Fruit fly (Drosophila melanogaster) whole organism, pupa: ENCODE results near the gene CG15546.

Source experiments
- CG10348 ChIP-seq: fragments of 200-800 bp; sonication (Bioruptor generic); IDR thresholded peaks from 2 replicates; pipeline ENCODE4 v1.3.6; 2022; ENCODE audit warnings: missing biosample characterization, missing genetic modification characterization
- CG34367 ChIP-seq: fragments of 200-800 bp; sonication (Bioruptor generic); optimal IDR thresholded peaks from 2 replicates; lab custom pipeline; 2018; ENCODE audit warnings: missing biosample characterization, mild to moderate bottlenecking, missing genetic modification characterization
- CG8301 ChIP-seq: fragments of 200-800 bp; sonication (Bioruptor generic); optimal IDR thresholded peaks from 2 replicates; lab custom pipeline; 2018; ENCODE audit warnings: missing biosample characterization, mild to moderate bottlenecking, missing genetic modification characterization
- D1 ChIP-seq: fragments of 200-800 bp; sonication (Bioruptor generic); optimal IDR thresholded peaks from 2 replicates; lab custom pipeline; 2018; ENCODE audit warnings: missing biosample characterization, mild to moderate bottlenecking, missing genetic modification characterization, moderate library complexity
- EcR ChIP-seq: fragments of 200-800 bp; sonication (Bioruptor generic); optimal IDR thresholded peaks from 3 replicates; lab custom pipeline; 2019; ENCODE audit warnings: missing biosample characterization, missing genetic modification characterization, mild to moderate bottlenecking, moderate library complexity, missing genetic modification reagents
- Ets98B ChIP-seq: fragments of 200-800 bp; sonication (Bioruptor generic); IDR thresholded peaks from 2 replicates; pipeline ENCODE4 v1.3.6; 2022; ENCODE audit warnings: missing biosample characterization, missing genetic modification characterization
- Pif1A ChIP-seq: fragments of 200-800 bp; sonication (Bioruptor generic); optimal IDR thresholded peaks from 3 replicates; lab custom pipeline; 2016; ENCODE audit warnings: missing biosample characterization, missing genetic modification characterization
- Snoo ChIP-seq: fragments of 200-800 bp; sonication (Bioruptor generic); optimal IDR thresholded peaks from 3 replicates; lab custom pipeline; 2017; ENCODE audit warnings: missing biosample characterization, mild to moderate bottlenecking, missing genetic modification characterization, inconsistent platforms
- rn ChIP-seq: fragments of 200-800 bp; sonication (Bioruptor generic); IDR thresholded peaks from 2 replicates; pipeline ENCODE4 v1.3.6; 2022; ENCODE audit warnings: missing biosample characterization, missing genetic modification characterization

dm6 chr3R:30832130-30832529 lies 43.9 kb downstream of the CG15546 start:
- TF ChIP-seq Pif1A (GFP tag; lab: Kevin White, UChicago), result no peak
- no peak for TF ChIP-seq Snoo
- TF ChIP-seq Ets98B, result no peak
- TF ChIP-seq CG34367, result no peak
- no peak for TF ChIP-seq CG8301 (tag; lab: Kevin White, UChicago)
- TF ChIP-seq rn (GFP tag; lab: Robert Waterston, UW), result no peak
- no peak for TF ChIP-seq EcR
- no peak for TF ChIP-seq D1 (tag; lab: Kevin White, UChicago)
- TF ChIP-seq CG10348, result no peak
